Worm (Caenorhabditis elegans) whole organism, L3 larva: Measurements from ENCODE around the gene pdf-1.

Experiments used
- R02D3.7 ChIP-seq: fragments of 150-350 bp; optimal IDR thresholded peaks from 2 replicates; lab custom pipeline; 2014; ENCODE audit warnings: missing biosample characterization, missing genetic modification characterization
- ZK546.5 ChIP-seq: sonication (generic microtip); optimal IDR thresholded peaks from 2 replicates; lab custom pipeline; 2017; ENCODE audit warnings: missing biosample characterization, missing genetic modification characterization
- aly-2 ChIP-seq: fragments of 150-350 bp; optimal IDR thresholded peaks from 2 replicates; lab custom pipeline; 2014; ENCODE audit warnings: missing biosample characterization, missing genetic modification characterization
- ama-1 ChIP-seq: fragments of 150-350 bp; optimal IDR thresholded peaks from 2 replicates; lab custom pipeline; 2018
- ceh-16 ChIP-seq: sonication (generic microtip); optimal IDR thresholded peaks from 2 replicates; lab custom pipeline; 2017; ENCODE audit warnings: missing biosample characterization, missing genetic modification characterization
- ceh-28 ChIP-seq: fragments of 150-350 bp; optimal IDR thresholded peaks from 2 replicates; lab custom pipeline; 2014; ENCODE audit warnings: missing biosample characterization, missing genetic modification reagents, missing genetic modification characterization
- ceh-82 ChIP-seq: fragments of 150-350 bp; optimal IDR thresholded peaks from 2 replicates; lab custom pipeline; 2014; ENCODE audit warnings: missing biosample characterization, missing genetic modification characterization
- ceh-9 ChIP-seq: sonication (generic microtip); optimal IDR thresholded peaks from 2 replicates; lab custom pipeline; 2018; ENCODE audit warnings: missing biosample characterization, missing genetic modification characterization
- daf-12 ChIP-seq: fragments of 150-350 bp; optimal IDR thresholded peaks from 2 replicates; lab custom pipeline; 2014; ENCODE audit warnings: missing biosample characterization, missing genetic modification reagents, missing genetic modification characterization
- egl-27 ChIP-seq: sonication (generic microtip); optimal IDR thresholded peaks from 4 replicates; lab custom pipeline; 2017; ENCODE audit warnings: missing biosample characterization, missing genetic modification reagents, missing genetic modification characterization
- egl-5 ChIP-seq: fragments of 150-350 bp; optimal IDR thresholded peaks from 2 replicates; lab custom pipeline; 2017; ENCODE audit warnings: missing biosample characterization, missing genetic modification reagents, missing genetic modification characterization, inconsistent platforms
- elt-1 ChIP-seq: fragments of 150-350 bp; optimal IDR thresholded peaks from 2 replicates; lab custom pipeline; 2014; ENCODE audit warnings: missing biosample characterization, missing genetic modification characterization
- elt-2 ChIP-seq: sonication (generic microtip); optimal IDR thresholded peaks from 2 replicates; lab custom pipeline; 2016; ENCODE audit warnings: missing genetic modification reagents, mild to moderate bottlenecking, missing genetic modification characterization, missing compliant biosample characterization
- elt-3 ChIP-seq, 3 experiments: fragments of 150-350 bp in 1 of 3; sonication (generic microtip) in 2 of 3; optimal IDR thresholded peaks; 2 replicates in 2 of 3; 4 replicates in 1 of 3; lab custom pipeline; 2014 to 2017; ENCODE audit warnings: missing biosample characterization in 3 of 3, missing genetic modification characterization in 3 of 3
- eor-1 ChIP-seq, 2 experiments: fragments of 150-350 bp; optimal IDR thresholded peaks; 2 replicates each; lab custom pipeline; 2014 to 2018; ENCODE audit warnings: missing biosample characterization in 2 of 2, missing genetic modification characterization in 2 of 2
- fkh-10 ChIP-seq: sonication (generic microtip); optimal IDR thresholded peaks from 2 replicates; lab custom pipeline; 2017; ENCODE audit warnings: missing biosample characterization, missing genetic modification reagents, missing genetic modification characterization
- fkh-2 ChIP-seq: fragments of 150-350 bp; optimal IDR thresholded peaks from 2 replicates; lab custom pipeline; 2014; ENCODE audit warnings: missing biosample characterization, missing genetic modification reagents, missing genetic modification characterization
- fos-1 ChIP-seq: fragments of 150-350 bp; optimal IDR thresholded peaks from 2 replicates; lab custom pipeline; 2014; ENCODE audit warnings: missing biosample characterization, missing genetic modification characterization
- hmg-11 ChIP-seq: sonication (generic microtip); optimal IDR thresholded peaks from 2 replicates; lab custom pipeline; 2016; ENCODE audit warnings: missing genetic modification characterization, missing compliant biosample characterization
- jun-1 ChIP-seq: fragments of 150-350 bp; optimal IDR thresholded peaks from 2 replicates; lab custom pipeline; 2014; ENCODE audit warnings: missing biosample characterization, missing genetic modification reagents, missing genetic modification characterization
- lin-15B ChIP-seq: fragments of 150-350 bp; optimal IDR thresholded peaks from 2 replicates; lab custom pipeline; 2014; ENCODE audit warnings: missing biosample characterization, missing genetic modification characterization
- lin-39 ChIP-seq: fragments of 150-350 bp; optimal IDR thresholded peaks from 2 replicates; lab custom pipeline; 2018; ENCODE audit warnings: missing biosample characterization, missing genetic modification reagents, missing genetic modification characterization
- lsy-12 ChIP-seq: sonication (generic microtip); optimal IDR thresholded peaks from 2 replicates; lab custom pipeline; 2016; ENCODE audit warnings: mild to moderate bottlenecking, missing genetic modification characterization, missing compliant biosample characterization
- mdl-1 ChIP-seq: fragments of 150-350 bp; optimal IDR thresholded peaks from 2 replicates; lab custom pipeline; 2014; ENCODE audit warnings: missing biosample characterization, missing genetic modification characterization
- mml-1 ChIP-seq: fragments of 150-350 bp; sonication (generic microtip); optimal IDR thresholded peaks from 3 replicates; lab custom pipeline; 2014; ENCODE audit warnings: missing biosample characterization, missing genetic modification characterization
- nfya-1 ChIP-seq: sonication (generic microtip); optimal IDR thresholded peaks from 2 replicates; lab custom pipeline; 2017; ENCODE audit warnings: missing genetic modification characterization, mild to moderate bottlenecking, missing compliant biosample characterization, antibody characterized with exemption, moderate library complexity; ENCODE audit not compliant: insufficient read depth
- nhr-11 ChIP-seq: fragments of 150-350 bp; optimal IDR thresholded peaks from 2 replicates; lab custom pipeline; 2014; ENCODE audit warnings: missing biosample characterization, missing genetic modification characterization
- nhr-12 ChIP-seq: fragments of 150-350 bp; optimal IDR thresholded peaks from 2 replicates; lab custom pipeline; 2014; ENCODE audit warnings: missing biosample characterization, missing genetic modification characterization
- nhr-23 ChIP-seq: fragments of 150-350 bp; optimal IDR thresholded peaks from 2 replicates; lab custom pipeline; 2014; ENCODE audit warnings: missing biosample characterization, missing genetic modification reagents, missing genetic modification characterization
- nhr-237 ChIP-seq: fragments of 150-350 bp; optimal IDR thresholded peaks from 2 replicates; lab custom pipeline; 2014; ENCODE audit warnings: missing biosample characterization, missing genetic modification characterization
- nhr-25 ChIP-seq: sonication (generic microtip); optimal IDR thresholded peaks from 2 replicates; lab custom pipeline; 2017; ENCODE audit warnings: missing biosample characterization, missing genetic modification characterization
- nhr-28 ChIP-seq: fragments of 150-350 bp; optimal IDR thresholded peaks from 2 replicates; lab custom pipeline; 2014; ENCODE audit warnings: missing biosample characterization, missing genetic modification characterization
- nhr-43 ChIP-seq: sonication (generic microtip); optimal IDR thresholded peaks from 2 replicates; lab custom pipeline; 2016; ENCODE audit warnings: mild to moderate bottlenecking, missing genetic modification characterization, missing compliant biosample characterization; ENCODE audit not compliant: poor library complexity, severe bottlenecking
- nhr-67 ChIP-seq: fragments of 150-350 bp; optimal IDR thresholded peaks from 2 replicates; lab custom pipeline; 2014; ENCODE audit warnings: missing biosample characterization, missing genetic modification characterization
- nhr-76 ChIP-seq: fragments of 150-350 bp; sonication (generic microtip); optimal IDR thresholded peaks from 5 replicates; lab custom pipeline; 2014; ENCODE audit warnings: missing biosample characterization, missing genetic modification characterization
- nhr-77 ChIP-seq: fragments of 150-350 bp; optimal IDR thresholded peaks from 2 replicates; lab custom pipeline; 2014; ENCODE audit warnings: missing biosample characterization, missing genetic modification characterization
- pha-4 ChIP-seq: fragments of 150-350 bp; optimal IDR thresholded peaks from 2 replicates; lab custom pipeline; 2014; ENCODE audit warnings: missing biosample characterization, missing genetic modification reagents, missing genetic modification characterization
- pqm-1 ChIP-seq: fragments of 150-350 bp; optimal IDR thresholded peaks from 2 replicates; lab custom pipeline; 2017; ENCODE audit warnings: missing biosample characterization, missing genetic modification characterization, inconsistent platforms
- sea-2 ChIP-seq: fragments of 150-350 bp; sonication (generic microtip); optimal IDR thresholded peaks from 4 replicates; lab custom pipeline; 2014; ENCODE audit warnings: missing biosample characterization, missing genetic modification reagents, missing genetic modification characterization
- skn-1 ChIP-seq: fragments of 150-350 bp; optimal IDR thresholded peaks from 2 replicates; lab custom pipeline; 2014; ENCODE audit warnings: missing biosample characterization, missing genetic modification characterization
- snpc-4 ChIP-seq: fragments of 150-350 bp; optimal IDR thresholded peaks from 2 replicates; lab custom pipeline; 2014; ENCODE audit warnings: missing biosample characterization, missing genetic modification characterization
- tbx-2 ChIP-seq: sonication (generic microtip); optimal IDR thresholded peaks from 2 replicates; lab custom pipeline; 2016; ENCODE audit warnings: mild to moderate bottlenecking, missing genetic modification characterization, missing compliant biosample characterization
- unc-39 ChIP-seq: sonication (generic microtip); optimal IDR thresholded peaks from 4 replicates; lab custom pipeline; 2017; ENCODE audit warnings: missing biosample characterization, missing genetic modification characterization
- unc-62 ChIP-seq: fragments of 150-350 bp; sonication (generic microtip); optimal IDR thresholded peaks from 4 replicates; lab custom pipeline; 2014; ENCODE audit warnings: missing biosample characterization, missing genetic modification reagents, missing genetic modification characterization
- zag-1 ChIP-seq: fragments of 150-350 bp; optimal IDR thresholded peaks from 2 replicates; lab custom pipeline; 2014; ENCODE audit warnings: missing biosample characterization, missing genetic modification characterization
- ztf-11 ChIP-seq: fragments of 150-350 bp; optimal IDR thresholded peaks from 2 replicates; lab custom pipeline; 2014; ENCODE audit warnings: missing biosample characterization, missing genetic modification characterization
- ztf-4 ChIP-seq: fragments of 150-350 bp; optimal IDR thresholded peaks from 2 replicates; lab custom pipeline; 2014; ENCODE audit warnings: missing biosample characterization, missing genetic modification characterization

Gene pdf-1

ce11 chrIII:6912381-6912780 lies at the start of gene pdf-1:
TSS of gene pdf-1 (minus strand) at chrIII:6912481.
- no peak for TF ChIP-seq elt-2
- no peak for TF ChIP-seq snpc-4
- no peak for TF ChIP-seq mml-1 (tag; lab: Kevin White, UChicago)
- TF ChIP-seq ztf-11 = no peak
- TF ChIP-seq nhr-11 (tag; lab: Kevin White, UChicago) = no peak
- TF ChIP-seq nhr-77 (tag; lab: Kevin White, UChicago) = no peak
- no peak for TF ChIP-seq eor-1 (tag; optimal IDR thresholded peaks at IDR 0.05; lab: Kevin White, UChicago)
- no peak for TF ChIP-seq fkh-2
- TF ChIP-seq daf-12 (tag; lab: Kevin White, UChicago) = no peak
- no peak for TF ChIP-seq nhr-23 (tag; lab: Kevin White, UChicago)

DNA sequence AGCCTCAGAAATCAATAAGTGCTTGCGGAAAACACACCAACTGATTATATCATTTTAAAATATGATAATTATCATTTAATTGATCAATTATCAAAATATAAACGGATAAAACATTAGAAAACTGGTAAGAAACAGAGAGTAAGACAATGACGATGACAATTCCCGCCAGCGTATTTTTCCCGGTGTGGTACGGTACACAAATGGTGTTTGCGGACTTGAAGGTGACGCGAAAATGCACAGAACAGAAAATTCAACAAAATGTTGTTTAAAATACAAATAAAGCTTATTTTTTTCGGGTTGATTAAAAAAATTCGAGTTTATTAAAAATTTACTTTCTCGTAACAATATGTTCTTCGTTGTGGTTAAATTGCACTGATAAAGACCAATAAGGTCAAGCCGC lies 48.9 kb upstream of the pdf-1 start:
- TF ChIP-seq daf-12 (tag; lab: Kevin White, UChicago) = no peak
- no peak for TF ChIP-seq nhr-25 (tag; lab: Kevin White, UChicago)
- TF ChIP-seq ceh-16 = no peak
- peak; percentile 13 for TF ChIP-seq elt-2
- TF ChIP-seq snpc-4 = no peak
- TF ChIP-seq zag-1 (tag; lab: Kevin White, UChicago) = no peak
- no peak for TF ChIP-seq eor-1 (tag; optimal IDR thresholded peaks at IDR 0.05; lab: Kevin White, UChicago)
- no peak for TF ChIP-seq lin-39 (tag; lab: Kevin White, UChicago)
- no peak for TF ChIP-seq fkh-10
- TF ChIP-seq pha-4 (tag; lab: Kevin White, UChicago) = peak; percentile 81
- no peak for TF ChIP-seq mdl-1
- TF ChIP-seq mml-1 (tag; lab: Kevin White, UChicago) = no peak
- TF ChIP-seq aly-2 (tag; lab: Kevin White, UChicago) = no peak
- TF ChIP-seq fkh-2 = no peak
- no peak for TF ChIP-seq nhr-43
- no peak for TF ChIP-seq ceh-28 (tag; lab: Kevin White, UChicago)
- TF ChIP-seq nhr-237 (tag; lab: Kevin White, UChicago) = no peak
- no peak for TF ChIP-seq R02D3.7 (tag; lab: Kevin White, UChicago)
- no peak for TF ChIP-seq ztf-4
- no peak for TF ChIP-seq sea-2
- TF ChIP-seq elt-1 (tag; lab: Kevin White, UChicago) = no peak
- no peak for TF ChIP-seq ceh-82 (tag; lab: Kevin White, UChicago)
- no peak for TF ChIP-seq tbx-2
- TF ChIP-seq ZK546.5 = no peak
- no peak for TF ChIP-seq fos-1 (tag; lab: Kevin White, UChicago)
- no peak for TF ChIP-seq unc-62 (GFP tag; lab: Kevin White, UChicago)
- TF ChIP-seq ama-1 (lab: Kevin White, UChicago) = peak; percentile 40
- TF ChIP-seq nhr-76 (tag; lab: Kevin White, UChicago) = no peak
- no peak for TF ChIP-seq nhr-67
- no peak for TF ChIP-seq lsy-12
- TF ChIP-seq unc-39 (tag; lab: Kevin White, UChicago) = no peak
- TF ChIP-seq hmg-11 (tag; lab: Kevin White, UChicago) = peak; percentile 41
- TF ChIP-seq pqm-1 (tag; lab: Kevin White, UChicago) = no peak
- peak; percentile 25 for TF ChIP-seq egl-5 (tag; lab: Kevin White, UChicago)
- TF ChIP-seq ztf-11 = no peak
- no peak for TF ChIP-seq elt-3 (tag; optimal IDR thresholded peaks at IDR 0.05; lab: Kevin White, UChicago)
- TF ChIP-seq nhr-23 (tag; lab: Kevin White, UChicago) = peak; percentile 12
- TF ChIP-seq nhr-28 (tag; lab: Kevin White, UChicago) = no peak
- TF ChIP-seq nhr-77 (tag; lab: Kevin White, UChicago) = no peak
- TF ChIP-seq egl-27 (tag; lab: Kevin White, UChicago) = no peak
- TF ChIP-seq jun-1 (tag; lab: Kevin White, UChicago) = no peak
- TF ChIP-seq skn-1 = peak; percentile 95
- TF ChIP-seq ceh-9 (tag; lab: Kevin White, UChicago) = no peak
- TF ChIP-seq nhr-12 (tag; lab: Kevin White, UChicago) = no peak
- TF ChIP-seq nhr-11 (tag; lab: Kevin White, UChicago) = no peak
- peak; percentile 81 for TF ChIP-seq nfya-1 (tag; lab: Kevin White, UChicago)
- peak; percentile 46 for TF ChIP-seq lin-15B
